Worm (Caenorhabditis elegans) whole organism, dauer: ENCODE measurements around the gene Y45F3A.8.

ENCODE experiments used
- unc-62 ChIP-seq: sonication (generic microtip); optimal IDR thresholded peaks from 2 replicates; lab custom pipeline; 2017; ENCODE audit warnings: missing biosample characterization, missing genetic modification reagents, missing genetic modification characterization

Gene Y45F3A.8

ce11 chrIII:10592729-10593128 lies at the start of gene Y45F3A.8:
TSS of gene Y45F3A.8 (minus strand) at chrIII:10592829.
- no peak for TF ChIP-seq unc-62 (GFP tag; lab: Kevin White, UChicago)

- TF ChIP-seq unc-62 (GFP tag; lab: Kevin White, UChicago): no peak
Observed at ce11 chrIII:10638339-10639021, 45.9 kb upstream of the Y45F3A.8 start, which contains the start of gene Y39A1A.27. TSS of gene Y39A1A.27 (plus strand) at chrIII:10638971.

DNA sequence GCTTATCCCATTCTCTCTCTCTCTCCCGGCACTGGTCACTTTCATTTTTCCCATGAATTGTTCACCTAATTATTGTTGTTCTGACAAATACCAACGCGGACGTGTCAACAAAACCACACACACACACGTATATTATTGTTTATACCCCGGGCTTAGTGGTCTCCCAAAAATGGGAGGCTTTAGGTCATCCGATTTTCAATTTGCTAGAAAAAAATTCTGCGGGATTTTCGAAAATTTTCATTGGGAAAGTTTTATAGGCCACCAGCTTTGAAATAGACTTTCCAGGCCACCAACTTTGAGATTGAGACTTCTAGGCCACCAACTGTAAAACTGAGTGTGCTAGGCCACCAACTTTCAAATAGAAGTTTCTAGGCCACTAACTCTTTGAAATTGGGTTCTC lies 45.3 kb upstream of the Y45F3A.8 start:
- no peak for TF ChIP-seq unc-62 (GFP tag; lab: Kevin White, UChicago)

- no peak for TF ChIP-seq unc-62 (GFP tag; lab: Kevin White, UChicago)
Observed at ce11 chrIII:10636493-10637031, 43.9 kb upstream of the Y45F3A.8 start.

DNA sequence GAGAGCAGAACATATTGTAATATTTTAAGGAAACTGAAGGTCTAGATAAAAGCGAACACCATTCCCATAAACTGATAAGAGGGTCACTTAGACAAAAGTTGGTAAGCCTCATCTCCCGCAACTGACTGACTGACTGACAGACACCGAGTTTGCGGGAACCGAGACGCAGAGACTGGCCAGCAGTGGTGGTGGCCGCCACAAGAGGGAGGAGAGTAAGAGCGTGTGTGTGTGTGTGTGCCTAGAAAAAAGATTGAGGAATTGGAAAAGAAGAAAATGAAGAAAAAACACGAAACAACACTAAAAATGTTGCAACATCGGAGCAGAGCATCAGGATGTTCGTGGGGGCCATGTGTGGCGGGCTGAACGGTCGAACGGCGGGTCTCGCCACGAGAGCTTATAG lies 41.9 kb upstream of the Y45F3A.8 start:
- no peak for TF ChIP-seq unc-62 (GFP tag; lab: Kevin White, UChicago)

DNA sequence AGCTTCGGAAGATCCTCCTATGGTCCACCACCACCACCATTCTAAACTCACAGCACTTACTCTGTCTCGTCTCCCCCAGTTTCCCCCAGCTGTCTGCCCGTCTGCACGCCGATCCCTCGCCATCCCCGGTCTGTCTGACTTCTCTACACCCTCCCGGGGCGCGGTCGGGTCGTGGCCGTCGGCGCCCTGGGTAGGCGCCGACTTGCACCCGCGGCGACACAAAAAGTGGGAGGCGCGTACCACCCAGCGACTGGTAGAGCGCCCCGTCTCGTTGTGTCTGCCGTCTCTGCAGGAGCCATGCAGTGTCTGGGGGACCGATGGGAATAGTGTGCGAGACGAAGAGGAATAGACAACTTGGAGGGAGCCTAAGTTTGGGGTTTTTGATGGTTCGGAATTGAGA lies 41.4 kb upstream of the Y45F3A.8 start:
- TF ChIP-seq unc-62 (GFP tag; lab: Kevin White, UChicago): no peak

ce11 chrIII:10633403-10633674 lies 40.7 kb upstream of the Y45F3A.8 start, which contains the start of gene Y39A1A.9:
TSS of gene Y39A1A.9 (minus strand) at chrIII:10633501.
- no peak for TF ChIP-seq unc-62 (GFP tag; lab: Kevin White, UChicago)

DNA sequence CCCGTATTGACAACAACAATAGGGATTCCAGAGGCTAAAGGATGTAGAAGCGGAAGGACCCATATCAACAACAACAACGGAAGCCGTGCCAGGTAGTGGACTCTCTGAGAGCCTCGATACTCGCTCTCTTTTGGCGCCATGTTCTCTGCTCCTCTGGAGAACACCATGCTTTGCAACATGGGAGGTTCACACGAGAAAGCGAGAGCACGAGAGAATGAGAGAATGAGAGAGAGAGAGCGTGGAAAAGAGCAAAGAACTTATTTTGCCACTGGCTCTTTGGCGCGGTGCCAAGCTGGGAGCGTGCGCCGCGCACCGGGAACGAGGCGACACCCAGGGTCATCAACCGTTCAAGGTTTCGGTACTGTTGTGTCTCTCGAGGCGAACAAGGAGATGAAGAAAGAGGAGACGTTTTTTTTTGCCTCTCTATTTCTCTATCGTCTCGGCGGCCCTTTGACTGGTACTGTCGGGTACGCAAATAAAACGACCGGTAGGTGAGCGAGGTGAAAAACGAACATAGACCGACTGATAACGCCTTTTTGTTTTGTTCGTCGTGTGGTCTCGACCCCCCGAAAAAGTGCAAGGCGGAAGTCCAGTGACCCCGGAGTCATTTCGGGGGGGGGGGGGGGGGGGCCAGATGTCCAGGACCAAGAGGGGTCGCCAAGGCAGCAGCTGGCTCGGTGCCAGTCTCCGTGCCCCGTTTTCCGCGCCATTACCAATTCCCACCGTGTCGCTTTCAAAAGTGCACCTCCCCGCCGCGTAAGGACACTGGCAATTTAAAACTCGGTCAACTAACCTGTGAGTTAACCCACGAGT lies 40.2 kb upstream of the Y45F3A.8 start, which contains the start of gene Y39A1A.10:
Y39A1A.10 (plus strand) TSS at position 139 of the 813 bp plus-strand sequence.
- TF ChIP-seq unc-62 (GFP tag; lab: Kevin White, UChicago): no peak

DNA sequence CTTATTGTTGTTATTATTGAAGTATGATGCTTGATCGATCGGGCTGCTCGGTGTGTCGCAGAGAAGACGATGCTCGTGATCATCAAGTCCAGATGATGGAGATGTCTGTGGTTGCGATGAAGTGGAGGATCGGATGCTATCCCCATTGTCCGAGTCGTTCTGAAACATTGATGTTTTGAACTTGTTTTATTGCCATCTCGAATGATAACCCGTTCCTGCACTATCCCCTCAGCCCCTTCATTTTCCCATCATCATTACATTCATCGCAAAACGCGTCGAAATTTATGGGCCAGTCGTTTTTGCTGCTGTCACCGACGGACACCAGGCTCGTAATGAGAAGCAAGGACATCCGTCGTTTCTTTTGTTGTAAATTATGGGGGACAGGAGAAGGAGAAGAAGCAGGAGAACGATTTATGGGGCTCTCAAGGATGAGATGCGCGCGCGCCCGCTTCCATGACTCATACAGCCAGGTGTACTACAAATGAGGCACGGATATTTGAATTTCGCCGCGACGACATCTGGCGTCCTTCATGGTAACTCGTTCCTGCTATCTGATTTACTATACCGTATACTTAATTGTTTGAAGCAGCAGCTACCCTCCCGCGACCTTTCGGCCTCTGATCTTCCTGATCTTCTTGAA lies 39.4 kb upstream of the Y45F3A.8 start:
- TF ChIP-seq unc-62 (GFP tag; lab: Kevin White, UChicago): no peak

- no peak for TF ChIP-seq unc-62 (GFP tag; lab: Kevin White, UChicago)
Observed at ce11 chrIII:10629795-10630194, 37.2 kb upstream of the Y45F3A.8 start.

DNA sequence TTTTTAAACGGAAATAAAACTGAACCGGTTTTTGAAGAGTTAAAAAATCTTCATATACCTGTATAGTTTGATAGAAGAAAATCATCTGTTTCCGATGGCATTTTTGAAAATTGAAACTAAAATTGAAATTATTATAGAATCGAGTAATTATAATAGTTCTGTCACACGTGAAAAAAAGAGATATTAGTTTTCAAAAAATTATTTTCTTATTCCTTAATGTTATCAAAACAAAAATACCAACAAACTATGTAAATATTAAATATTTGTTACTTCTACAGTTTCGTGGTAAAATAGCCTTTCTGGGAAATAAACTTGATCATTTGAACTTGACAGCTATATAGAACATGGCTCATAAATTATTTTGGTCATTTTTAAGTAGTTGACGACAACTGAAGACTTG lies 36.4 kb upstream of the Y45F3A.8 start, which contains the start of gene swt-4:
swt-4 (minus strand) TSS at position 101 of the 400 bp plus-strand sequence.
- TF ChIP-seq unc-62 (GFP tag; lab: Kevin White, UChicago): no peak

- TF ChIP-seq unc-62 (GFP tag; lab: Kevin White, UChicago): no peak
Observed at ce11 chrIII:10628360-10628759, 35.7 kb upstream of the Y45F3A.8 start.

ce11 chrIII:10624564-10624963 lies 31.9 kb upstream of the Y45F3A.8 start:
- TF ChIP-seq unc-62 (GFP tag; lab: Kevin White, UChicago): no peak

- no peak for TF ChIP-seq unc-62 (GFP tag; lab: Kevin White, UChicago)
Observed at ce11 chrIII:10621208-10621607, 28.6 kb upstream of the Y45F3A.8 start, which contains the start of the genes lron-10 and hpr-9. TSS of gene lron-10 (minus strand) at chrIII:10621369. TSS of gene hpr-9 (plus strand) at chrIII:10621551.

- TF ChIP-seq unc-62 (GFP tag; lab: Kevin White, UChicago): no peak
Observed at ce11 chrIII:10615166-10615565, 22.5 kb upstream of the Y45F3A.8 start, which contains the start of gene mrpl-22. TSS of gene mrpl-22 (plus strand) at chrIII:10615466.

DNA sequence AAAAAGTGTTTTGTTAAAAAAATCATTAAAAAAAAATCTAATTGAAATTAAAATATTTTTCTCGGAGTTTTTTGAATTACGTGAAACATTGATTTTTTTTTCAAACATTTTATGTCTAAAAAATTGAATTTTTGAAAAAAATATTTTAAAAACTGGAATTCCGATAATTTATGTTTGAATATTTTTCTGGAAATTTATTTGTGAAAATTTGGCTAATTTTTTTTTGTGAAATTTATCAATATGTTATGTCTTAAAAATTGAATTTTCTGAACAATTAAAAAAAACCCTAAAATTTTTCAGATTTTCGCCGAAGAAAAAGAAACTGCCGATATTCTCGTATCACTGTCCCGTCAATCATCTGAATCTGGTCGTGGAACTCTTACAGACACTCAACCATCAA lies 19.7 kb upstream of the Y45F3A.8 start, which contains the start of gene Y39A1A.24:
Y39A1A.24 (plus strand) TSS at position 301 of the 400 bp plus-strand sequence.
- TF ChIP-seq unc-62 (GFP tag; lab: Kevin White, UChicago): no peak
